Fruit fly (Drosophila melanogaster): ENCODE data around the gene Yp3.

Yp3 gene

DNA sequence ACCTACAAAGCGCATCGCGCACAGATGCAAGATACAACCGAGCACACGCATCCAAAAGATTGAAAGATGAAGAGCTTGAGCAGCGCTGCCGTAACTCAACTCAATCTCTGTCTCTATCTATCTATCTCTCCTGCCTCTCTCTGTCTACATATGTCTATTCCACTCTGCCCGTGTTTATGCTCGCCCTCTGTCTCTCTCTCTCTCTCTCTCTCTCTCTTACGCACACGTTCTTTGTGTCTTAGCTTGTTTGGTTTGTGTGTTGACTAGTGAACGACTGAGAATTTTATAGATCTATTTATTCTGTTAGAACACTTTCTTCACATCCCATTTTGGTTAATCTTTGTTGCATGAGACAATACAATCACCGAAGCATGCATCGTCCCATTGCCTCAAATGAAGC lies 46.2 kb downstream of the Yp3 start (continued):
- no peak for TF ChIP-seq run (tag; optimal IDR thresholded peaks at IDR 0.05)
- TF ChIP-seq HmgD (GFP tag; optimal IDR thresholded peaks at IDR 0.05): peak; percentile 4
- no peak for TF ChIP-seq kni (GFP tag; optimal IDR thresholded peaks at IDR 0.05)
- no peak for TF ChIP-seq CG7745 (tag; optimal IDR thresholded peaks at IDR 0.05)
- TF ChIP-seq Xbp1 (GFP tag; optimal IDR thresholded peaks at IDR 0.05): no peak
- no peak for TF ChIP-seq fu2 (GFP tag; optimal IDR thresholded peaks at IDR 0.05)
- no peak for TF ChIP-seq Optix (GFP tag; IDR thresholded peaks at IDR 0.05)
- TF ChIP-seq CG10543 (GFP tag; optimal IDR thresholded peaks at IDR 0.05): no peak
- no peak for TF ChIP-seq BtbVII (GFP tag; optimal IDR thresholded peaks at IDR 0.05)
- TF ChIP-seq CG33213 (GFP tag; optimal IDR thresholded peaks at IDR 0.05): no peak
- TF ChIP-seq Taf1 (GFP tag; IDR thresholded peaks at IDR 0.05): no peak
- no peak for TF ChIP-seq CG17802 (tag; optimal IDR thresholded peaks at IDR 0.05)
- no peak for TF ChIP-seq CG17361 (GFP tag; IDR thresholded peaks at IDR 0.05)
- TF ChIP-seq Blimp-1 (GFP tag; optimal IDR thresholded peaks at IDR 0.05): no peak
- TF ChIP-seq CG34376 (GFP tag; optimal IDR thresholded peaks at IDR 0.05): no peak
- TF ChIP-seq CG1602 (GFP tag; optimal IDR thresholded peaks at IDR 0.05): no peak
- no peak for TF ChIP-seq crc (GFP tag; optimal IDR thresholded peaks at IDR 0.05)
- TF ChIP-seq ind (GFP tag; optimal IDR thresholded peaks at IDR 0.05): no peak
- TF ChIP-seq CG10462 (GFP tag; optimal IDR thresholded peaks at IDR 0.05): no peak
- TF ChIP-seq CG3838 (GFP tag; optimal IDR thresholded peaks at IDR 0.05): no peak
- TF ChIP-seq jigr1 (GFP tag; IDR thresholded peaks at IDR 0.05): no peak
- 0 out of 3 replicates have a peak, but pooled peaks have one; percentile 8 for TF ChIP-seq row (GFP tag; IDR thresholded peaks at IDR 0.05)
- TF ChIP-seq ewg (GFP tag; optimal IDR thresholded peaks at IDR 0.05): no peak
- TF ChIP-seq CG2712 (tag; optimal IDR thresholded peaks at IDR 0.05): no peak
- no peak for TF ChIP-seq Myb (GFP tag; optimal IDR thresholded peaks at IDR 0.05)
- TF ChIP-seq ttk (GFP tag; IDR thresholded peaks at IDR 0.05): peak; percentile 27; the same call in 1 of the 2 replicates
- TF ChIP-seq CG30403 (GFP tag; optimal IDR thresholded peaks at IDR 0.05): no peak
- no peak for TF ChIP-seq CG6689 (GFP tag; IDR thresholded peaks at IDR 0.05)
- TF ChIP-seq CG10209 (GFP tag; optimal IDR thresholded peaks at IDR 0.05): no peak
- TF ChIP-seq seq (GFP tag; IDR thresholded peaks at IDR 0.05): no peak
- peak; percentile 2 for TF ChIP-seq CG2202 (tag; optimal IDR thresholded peaks at IDR 0.05)
- TF ChIP-seq Eip74EF (GFP tag; optimal IDR thresholded peaks at IDR 0.05): no peak
- TF ChIP-seq ash1 (GFP tag; optimal IDR thresholded peaks at IDR 0.05): no peak
- TF ChIP-seq toy (GFP tag; IDR thresholded peaks at IDR 0.05): no peak
- TF ChIP-seq onecut (GFP tag; IDR thresholded peaks at IDR 0.05): 0 out of 2 replicates have a peak, but pooled peaks have one; percentile 14
- TF ChIP-seq CG14667 (GFP tag; IDR thresholded peaks at IDR 0.05): no peak
- TF ChIP-seq CG13424 (tag; optimal IDR thresholded peaks at IDR 0.05): no peak
- no peak for TF ChIP-seq cad (GFP tag; optimal IDR thresholded peaks at IDR 0.05)
- TF ChIP-seq CG1024 (GFP tag; IDR thresholded peaks at IDR 0.05): no peak
- TF ChIP-seq CrebB (tag; optimal IDR thresholded peaks at IDR 0.05): no peak
- no peak for TF ChIP-seq CG17829 (tag; optimal IDR thresholded peaks at IDR 0.05)
- no peak for TF ChIP-seq mld (GFP tag; IDR thresholded peaks at IDR 0.05; ENCODE audit: partially characterized antibody)
- TF ChIP-seq gcm2 (GFP tag; optimal IDR thresholded peaks at IDR 0.05): no peak
- TF ChIP-seq Sry-β (GFP tag; optimal IDR thresholded peaks at IDR 0.05): peak; percentile 12
- no peak for TF ChIP-seq CG3281 (GFP tag; optimal IDR thresholded peaks at IDR 0.05)
- no peak for TF ChIP-seq CG12744 (GFP tag; optimal IDR thresholded peaks at IDR 0.05)
- no peak for TF ChIP-seq abd-A (tag; optimal IDR thresholded peaks at IDR 0.05)
- no peak for TF ChIP-seq CG17568 (GFP tag; optimal IDR thresholded peaks at IDR 0.05)
- TF ChIP-seq Oli (tag; optimal IDR thresholded peaks at IDR 0.05): no peak
- no peak for TF ChIP-seq Hsf (GFP tag; optimal IDR thresholded peaks at IDR 0.05)
- TF ChIP-seq fd64A (GFP tag; optimal IDR thresholded peaks at IDR 0.05): peak; percentile 32
- no peak for TF ChIP-seq ranshi (GFP tag; IDR thresholded peaks at IDR 0.05)
